Worm (Caenorhabditis elegans): Measurements from ENCODE around the gene C24D10.6.
"Not testable (repeated sequence)": the region's sequence is repeated elsewhere in the genome, so short reads cannot be mapped to it uniquely, and the experiment has no call there.

Gene C24D10.6

DNA sequence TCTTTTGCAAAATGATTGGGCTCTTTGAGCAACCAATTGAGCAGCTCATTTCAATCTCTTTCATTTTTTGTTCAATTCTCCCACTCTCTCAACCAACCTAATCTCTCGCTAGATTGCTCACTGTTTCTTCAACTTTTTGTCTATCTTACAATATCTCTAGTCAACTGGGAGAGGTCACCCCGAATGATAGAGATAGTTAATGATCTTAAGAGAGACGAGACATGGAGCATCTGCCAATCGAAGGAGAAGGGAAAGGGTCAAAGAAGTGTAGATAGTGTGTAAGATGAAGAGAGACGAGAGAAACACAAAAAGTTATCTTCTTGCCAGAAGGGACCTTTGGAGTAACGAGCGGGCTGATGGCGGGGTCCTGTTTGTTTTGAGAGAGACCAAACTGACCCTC lies 9.3 kb upstream of the C24D10.6 start (continued):
- TF ChIP-seq snu-23 (GFP tag; optimal IDR thresholded peaks at IDR 0.05), result peak; percentile 43
- peak; percentile 7 for TF ChIP-seq nhr-20 (tag; optimal IDR thresholded peaks at IDR 0.05)
- TF ChIP-seq zag-1 (tag; optimal IDR thresholded peaks at IDR 0.05), result no peak
- TF ChIP-seq irx-1 (tag; optimal IDR thresholded peaks at IDR 0.05), result no peak
- TF ChIP-seq nhr-28 (tag; optimal IDR thresholded peaks at IDR 0.05), result no peak
- peak; percentile 25 for TF ChIP-seq nhr-19 (GFP tag; conservative IDR thresholded peaks at IDR 0.05)
- no peak for TF ChIP-seq Y116A8C.19 (tag; optimal IDR thresholded peaks at IDR 0.05; ENCODE audit: borderline replicate concordance)
- no peak for TF ChIP-seq alr-1 (tag; optimal IDR thresholded peaks at IDR 0.05; ENCODE audit: borderline replicate concordance)
- TF ChIP-seq ama-1 (optimal IDR thresholded peaks at IDR 0.05), result no peak
- no peak for TF ChIP-seq lin-15B (tag; optimal IDR thresholded peaks at IDR 0.05)
- no peak for TF ChIP-seq nhr-47 (tag; optimal IDR thresholded peaks at IDR 0.05)
- peak; percentile 7 for TF ChIP-seq tbx-2 (tag; optimal IDR thresholded peaks at IDR 0.05)

DNA sequence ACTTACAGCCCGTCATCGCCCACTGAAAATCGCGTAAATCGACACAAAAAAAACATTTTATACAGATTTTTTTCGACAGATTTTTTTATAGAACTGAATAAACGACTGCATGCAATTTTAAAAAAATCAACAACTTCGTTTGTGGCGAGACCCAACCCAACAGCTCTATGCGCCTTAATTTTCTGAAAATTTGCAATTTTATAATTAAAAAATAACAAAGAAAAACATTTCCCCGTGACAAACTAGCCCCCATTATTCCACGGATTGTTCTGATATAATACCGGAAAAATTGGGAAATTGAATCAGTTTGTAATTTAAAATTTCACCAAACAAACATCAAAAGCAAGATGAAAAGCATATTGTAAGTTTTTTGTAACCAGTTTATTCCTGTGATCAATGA lies 6.0 kb upstream of the C24D10.6 start, which contains the start of gene ptp-5.1:
Gene ptp-5.1, plus strand, starts transcription at position 301 of the 400 bp plus-strand sequence.
- TF ChIP-seq sox-4 (tag; optimal IDR thresholded peaks at IDR 0.05), result no peak
- TF ChIP-seq sptf-1 (tag; optimal IDR thresholded peaks at IDR 0.05), result no peak
- no peak for TF ChIP-seq fos-1 (tag; optimal IDR thresholded peaks at IDR 0.05)
- no peak for TF ChIP-seq lsy-2 (tag; optimal IDR thresholded peaks at IDR 0.05)
- TF ChIP-seq efl-3 (GFP tag; optimal IDR thresholded peaks at IDR 0.05), result no peak
- no peak for TF ChIP-seq snpc-4 (tag; optimal IDR thresholded peaks at IDR 0.05)
- TF ChIP-seq elt-2 (tag; optimal IDR thresholded peaks at IDR 0.05), result no peak
- TF ChIP-seq nhr-71 (tag; optimal IDR thresholded peaks at IDR 0.05), result no peak
- no peak for TF ChIP-seq ces-1 (GFP tag; optimal IDR thresholded peaks at IDR 0.05)

ce11 chrIV:5165626-5166025 lies 5.6 kb upstream of the C24D10.6 start, which contains the start of gene nspd-6:
nspd-6 (minus strand) TSS chrIV:5165726.
- not testable (repeated sequence) for TF ChIP-seq sox-4, nhr-47, mef-2 (tag; optimal IDR thresholded peaks at IDR 0.05)

- TF ChIP-seq snu-23 (GFP tag; optimal IDR thresholded peaks at IDR 0.05); skn-1 (tag; optimal IDR thresholded peaks at IDR 0.05); zip-4 (GFP tag; optimal IDR thresholded peaks at IDR 0.05): not testable (repeated sequence)
Measured at ce11 chrIV:5162941-5163340, 2.9 kb upstream of the C24D10.6 start, which contains the start of the genes nspd-3 and C24D10.2. nspd-3 (minus strand) TSS chrIV:5163041. C24D10.2 (plus strand) TSS chrIV:5163339.

DNA sequence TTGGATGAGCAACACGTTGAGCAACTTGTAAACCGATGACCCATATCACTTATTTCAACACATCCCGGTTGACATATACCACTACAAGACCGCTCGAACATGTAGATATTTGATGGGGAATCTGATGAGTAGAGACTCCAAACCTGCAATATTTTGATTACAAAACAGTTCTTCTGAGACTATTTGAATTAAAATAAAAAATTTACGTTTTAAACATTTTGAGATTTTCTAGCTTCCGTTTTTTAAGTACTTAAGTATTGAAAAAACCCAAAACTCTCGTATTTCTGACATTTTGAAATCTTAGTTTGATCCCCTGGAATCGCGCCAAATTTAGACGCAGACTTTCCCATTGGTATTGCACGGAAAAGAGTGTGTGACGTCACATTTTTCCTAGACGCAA lies 2.8 kb downstream of the C24D10.6 start, which contains the start of gene C24D10.49:
Gene C24D10.49, minus strand, starts transcription at position 101 of the 400 bp plus-strand sequence.
- no peak for TF ChIP-seq fkh-10 (GFP tag; optimal IDR thresholded peaks at IDR 0.05)
- TF ChIP-seq sox-4 (tag; optimal IDR thresholded peaks at IDR 0.05), result no peak
- no peak for TF ChIP-seq lir-3 (tag; optimal IDR thresholded peaks at IDR 0.05; ENCODE audit: poor library complexity)
- TF ChIP-seq pax-3 (tag; optimal IDR thresholded peaks at IDR 0.05), result no peak
- TF ChIP-seq lsy-2 (tag; optimal IDR thresholded peaks at IDR 0.05), result no peak
- TF ChIP-seq elt-3 (tag; optimal IDR thresholded peaks at IDR 0.05), result no peak
- TF ChIP-seq nhr-90 (tag; optimal IDR thresholded peaks at IDR 0.05; ENCODE audit: poor library complexity), result no peak
- no peak for TF ChIP-seq dpl-1 (GFP tag; optimal IDR thresholded peaks at IDR 0.05)

- TF ChIP-seq nhr-11 (tag; optimal IDR thresholded peaks at IDR 0.05), result no peak
- peak; percentile 0 for TF ChIP-seq dsc-1 (tag; optimal IDR thresholded peaks at IDR 0.05)
Measured at ce11 chrIV:5152391-5152790, 7.7 kb downstream of the C24D10.6 start, which contains the start of gene soc-2. soc-2 (minus strand) TSS chrIV:5152491.

Measured in whole organism, L1 larva.